Fruit fly (Drosophila melanogaster): ENCODE results near the gene CG6163.
A peak's percentile ranks its signal among the peaks of the same experiment; 100 is the strongest.

The CG6163 gene

DNA sequence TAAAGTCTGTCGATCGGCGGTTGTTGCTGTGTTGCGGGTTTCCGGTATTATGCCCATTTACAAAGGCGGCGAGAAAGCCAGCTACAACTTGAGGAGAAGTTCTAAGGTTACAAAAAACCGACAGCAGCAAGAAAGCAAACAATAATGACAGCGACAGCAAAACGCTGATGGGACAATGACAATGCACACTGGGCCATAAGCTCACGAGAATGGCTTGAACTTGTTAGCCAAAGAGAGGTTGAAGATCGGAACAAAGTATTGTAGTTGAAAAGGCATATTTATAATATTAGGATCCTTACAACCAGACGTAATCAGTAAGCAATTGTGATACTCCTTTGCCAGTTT is 15.7 kb upstream of the CG6163 start:
- TF ChIP-seq CG32121 (GFP tag; IDR thresholded peaks at IDR 0.05) (peak; percentile 2; the same call in 1 of the 2 replicates), D1 (tag; optimal IDR thresholded peaks at IDR 0.05) (no peak), CG14655 (GFP tag; optimal IDR thresholded peaks at IDR 0.05) (no peak), CG34367 (tag; optimal IDR thresholded peaks at IDR 0.05) (no peak), CG10348 (GFP tag; IDR thresholded peaks at IDR 0.05) (no peak), CG9948 (tag; optimal IDR thresholded peaks at IDR 0.05) (no peak), Ets98B (GFP tag; IDR thresholded peaks at IDR 0.05) (no peak)

DNA sequence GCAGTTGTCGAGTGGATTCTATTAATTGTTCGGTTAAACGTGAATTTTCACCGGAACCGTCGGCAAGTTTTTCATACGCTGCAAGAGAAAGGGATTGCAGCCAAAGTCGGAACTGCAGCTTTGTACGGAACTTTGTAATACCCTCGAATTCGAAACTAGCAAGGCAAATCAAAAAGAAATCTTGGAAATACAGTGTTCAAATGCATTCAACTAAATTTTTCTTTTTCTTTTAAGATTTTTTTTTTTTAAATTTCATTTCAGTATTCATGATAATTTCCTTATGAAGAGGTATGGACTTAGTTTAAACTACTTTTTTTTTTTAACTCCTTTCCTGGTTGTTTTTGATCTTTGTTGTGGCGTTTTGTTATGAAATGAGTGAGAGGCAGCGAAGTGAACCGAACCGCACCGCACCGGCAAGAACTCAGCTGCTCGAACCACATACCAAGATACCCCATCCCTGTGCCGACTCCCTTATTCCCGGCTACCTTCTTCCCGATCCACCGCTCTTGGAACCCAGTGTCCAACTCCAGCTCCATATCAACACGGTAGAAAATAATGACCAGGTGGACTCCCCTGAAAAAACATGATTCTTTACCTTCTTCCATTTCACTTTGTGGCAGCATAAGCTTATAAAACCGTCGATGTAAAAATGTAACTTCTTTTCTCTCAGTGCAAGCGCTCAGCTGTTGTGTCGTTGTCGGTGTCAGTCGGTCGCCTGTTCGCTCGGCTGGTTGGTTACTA is 15.2 kb upstream of the CG6163 start:
- TF ChIP-seq CG14655 (GFP tag; optimal IDR thresholded peaks at IDR 0.05) (peak; percentile 79), CG9948 (tag; optimal IDR thresholded peaks at IDR 0.05) (peak; percentile 69), CG8301 (tag; optimal IDR thresholded peaks at IDR 0.05) (peak; percentile 71), CG4496 (GFP tag; IDR thresholded peaks at IDR 0.05) (peak; percentile 79), CG34367 (tag; optimal IDR thresholded peaks at IDR 0.05) (peak; percentile 75), CG8159 (tag; optimal IDR thresholded peaks at IDR 0.05) (peak; percentile 82), CG10348 (GFP tag; IDR thresholded peaks at IDR 0.05) (no peak), CG32121 (GFP tag; IDR thresholded peaks at IDR 0.05) (peak; percentile 49; the same call in 1 of the 2 replicates), CG17806 (tag; optimal IDR thresholded peaks at IDR 0.05) (peak; percentile 77), gl (tag; optimal IDR thresholded peaks at IDR 0.05) (peak; percentile 84), Ets98B (GFP tag; IDR thresholded peaks at IDR 0.05) (peak; percentile 69), CG13204 (GFP tag; optimal IDR thresholded peaks at IDR 0.05) (peak; percentile 84), Snoo (tag; optimal IDR thresholded peaks at IDR 0.05) (peak; percentile 69), EcR (GFP tag; optimal IDR thresholded peaks at IDR 0.05) (peak; percentile 66), CG12605 (GFP tag; IDR thresholded peaks at IDR 0.05) (peak; percentile 68), fd96Ca (GFP tag; IDR thresholded peaks at IDR 0.05) (peak; percentile 88), CG15710 (tag; optimal IDR thresholded peaks at IDR 0.05) (peak; percentile 74), Pif1A (GFP tag; optimal IDR thresholded peaks at IDR 0.05) (peak; percentile 85), Pif1B (GFP tag; optimal IDR thresholded peaks at IDR 0.05) (peak; percentile 77), D1 (tag; optimal IDR thresholded peaks at IDR 0.05) (peak; percentile 57), rn (GFP tag; IDR thresholded peaks at IDR 0.05) (peak; percentile 59; the same call in 1 of the 2 replicates)

DNA sequence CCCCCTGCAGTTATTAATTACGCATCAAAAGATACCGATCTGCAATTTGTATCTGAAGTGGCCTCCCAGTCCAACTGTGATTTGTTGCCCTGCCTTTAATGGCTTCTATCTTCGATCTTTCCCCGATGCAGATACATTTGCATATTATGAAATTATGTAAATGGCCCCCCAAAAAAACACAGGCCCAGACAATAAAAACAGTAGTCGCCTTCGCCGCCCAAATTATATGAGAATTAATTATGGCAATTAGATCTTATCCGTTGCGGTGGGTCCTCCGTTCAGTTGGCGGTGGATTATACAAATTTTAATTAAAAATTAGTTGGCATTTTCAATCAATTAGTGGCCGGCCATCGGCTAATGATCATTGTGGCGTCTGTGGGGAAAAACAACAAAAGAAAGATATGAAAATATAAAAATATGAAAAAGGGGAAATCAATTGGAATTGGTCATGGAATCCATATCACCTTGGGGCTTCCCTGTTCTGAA is 13.8 kb upstream of the CG6163 start:
- TF ChIP-seq Ets98B (GFP tag; IDR thresholded peaks at IDR 0.05) (no peak), Pif1B (GFP tag; optimal IDR thresholded peaks at IDR 0.05) (no peak), Snoo (tag; optimal IDR thresholded peaks at IDR 0.05) (no peak), Pif1A (GFP tag; optimal IDR thresholded peaks at IDR 0.05) (no peak), fd96Ca (GFP tag; IDR thresholded peaks at IDR 0.05) (no peak), EcR (GFP tag; optimal IDR thresholded peaks at IDR 0.05) (no peak), CG12605 (GFP tag; IDR thresholded peaks at IDR 0.05) (no peak), CG14655 (GFP tag; optimal IDR thresholded peaks at IDR 0.05) (no peak), CG4496 (GFP tag; IDR thresholded peaks at IDR 0.05) (no peak), CG17806 (tag; optimal IDR thresholded peaks at IDR 0.05) (no peak), CG34367 (tag; optimal IDR thresholded peaks at IDR 0.05) (no peak), CG32121 (GFP tag; IDR thresholded peaks at IDR 0.05) (no peak), CG9948 (tag; optimal IDR thresholded peaks at IDR 0.05) (no peak), CG8301 (tag; optimal IDR thresholded peaks at IDR 0.05) (no peak), CG15710 (tag; optimal IDR thresholded peaks at IDR 0.05) (no peak)

DNA sequence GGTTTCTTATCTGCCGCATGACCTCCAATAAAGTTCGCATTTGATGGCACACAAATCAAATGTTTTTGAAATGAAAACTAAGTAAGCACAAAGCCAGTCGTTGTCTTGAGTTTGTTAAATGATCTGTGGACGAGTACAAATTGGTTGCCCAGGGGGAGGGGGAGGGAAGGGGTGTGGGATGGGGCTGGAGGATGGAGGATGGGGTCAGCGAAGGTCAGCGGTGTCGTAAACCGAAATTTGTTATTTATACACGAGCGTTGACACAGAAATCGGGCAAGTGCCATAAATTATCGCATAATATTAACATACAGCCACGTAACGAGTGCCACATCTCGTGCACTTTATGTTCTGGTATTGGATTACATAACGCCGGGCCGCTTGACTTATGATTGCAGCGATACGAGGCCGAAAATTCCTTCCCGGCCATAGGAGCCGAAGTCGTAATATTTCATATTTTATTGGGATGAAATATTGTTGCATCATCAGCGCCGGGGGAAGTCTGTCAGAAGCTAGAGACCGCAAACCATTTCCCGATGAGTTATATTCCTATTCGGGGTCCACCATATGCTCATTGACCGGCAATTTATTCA is 11.6 kb upstream of the CG6163 start:
- TF ChIP-seq Pif1B (GFP tag; optimal IDR thresholded peaks at IDR 0.05) (no peak), CG4496 (GFP tag; IDR thresholded peaks at IDR 0.05) (0 out of 3 replicates have a peak, but pooled peaks have one; percentile 20)

DNA sequence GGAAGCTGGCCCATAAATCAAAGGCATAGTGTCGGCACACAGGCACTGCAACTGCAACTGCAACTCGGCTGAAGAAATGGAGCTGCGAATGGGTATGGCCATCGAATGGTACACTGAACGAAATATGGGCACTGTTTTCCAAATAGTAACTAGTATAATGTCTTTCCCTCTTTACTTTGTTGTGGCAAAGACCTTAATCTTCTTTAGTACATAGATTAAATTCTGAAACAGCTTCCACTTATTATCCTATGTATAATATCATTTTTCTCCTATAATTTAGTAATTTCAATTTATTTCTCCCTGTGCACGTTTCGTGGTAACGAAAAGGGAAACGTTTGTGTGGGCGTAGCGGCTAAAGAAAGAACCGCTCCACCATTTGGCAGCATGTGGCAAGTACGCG is 10.6 kb upstream of the CG6163 start:
- TF ChIP-seq rn (GFP tag; IDR thresholded peaks at IDR 0.05) (no peak), CG34367 (tag; optimal IDR thresholded peaks at IDR 0.05) (peak; percentile 45), Pif1A (GFP tag; optimal IDR thresholded peaks at IDR 0.05) (peak; percentile 60), D1 (tag; optimal IDR thresholded peaks at IDR 0.05) (no peak), Snoo (tag; optimal IDR thresholded peaks at IDR 0.05) (peak; percentile 36), CG8301 (tag; optimal IDR thresholded peaks at IDR 0.05) (peak; percentile 60), CG13204 (GFP tag; optimal IDR thresholded peaks at IDR 0.05) (peak; percentile 38), CG32121 (GFP tag; IDR thresholded peaks at IDR 0.05) (peak; percentile 52; the same call in 1 of the 2 replicates), CG17806 (tag; optimal IDR thresholded peaks at IDR 0.05) (peak; percentile 34), CG8159 (tag; optimal IDR thresholded peaks at IDR 0.05) (peak; percentile 71), CG4496 (GFP tag; IDR thresholded peaks at IDR 0.05) (0 out of 3 replicates have a peak, but pooled peaks have one; percentile 50), CG15710 (tag; optimal IDR thresholded peaks at IDR 0.05) (peak; percentile 49), CG9948 (tag; optimal IDR thresholded peaks at IDR 0.05) (peak; percentile 46), Pif1B (GFP tag; optimal IDR thresholded peaks at IDR 0.05) (peak; percentile 49), CG12605 (GFP tag; IDR thresholded peaks at IDR 0.05) (no peak), CG10348 (GFP tag; IDR thresholded peaks at IDR 0.05) (no peak), gl (tag; optimal IDR thresholded peaks at IDR 0.05) (no peak), Ets98B (GFP tag; IDR thresholded peaks at IDR 0.05) (0 out of 2 replicates have a peak, but pooled peaks have one; percentile 23), fd96Ca (GFP tag; IDR thresholded peaks at IDR 0.05) (no peak; the same call in 2 of the 3 replicates), EcR (GFP tag; optimal IDR thresholded peaks at IDR 0.05) (no peak), CG14655 (GFP tag; optimal IDR thresholded peaks at IDR 0.05) (peak; percentile 76)

Measured in whole organism, pupa.